Fruit fly (Drosophila melanogaster): ENCODE results near the gene PH4alphaMP.

The PH4alphaMP gene

dm6 chr3R:30501174-30501573 is 5.2 kb upstream of the PH4alphaMP start (continued):
- no peak for TF ChIP-seq CG3407 (GFP tag; optimal IDR thresholded peaks at IDR 0.05)
- TF ChIP-seq mld (GFP tag; IDR thresholded peaks at IDR 0.05; ENCODE audit: partially characterized antibody), result no peak
- no peak for TF ChIP-seq CG1603 (tag; optimal IDR thresholded peaks at IDR 0.05)
- peak in 1 of 2 experiments; percentile 49 for TF ChIP-seq bsh (GFP tag; optimal IDR thresholded peaks at IDR 0.05)
- no peak for TF ChIP-seq Hr3 (GFP tag; optimal IDR thresholded peaks at IDR 0.05)
- no peak for TF ChIP-seq Adf1 (GFP tag; IDR thresholded peaks at IDR 0.05)
- TF ChIP-seq slp2 (GFP tag; optimal IDR thresholded peaks at IDR 0.05), result no peak
- TF ChIP-seq ind (GFP tag; optimal IDR thresholded peaks at IDR 0.05), result peak; percentile 3
- peak; percentile 49 for TF ChIP-seq CG2120 (GFP tag; optimal IDR thresholded peaks at IDR 0.05)
- TF ChIP-seq Hsf (GFP tag; optimal IDR thresholded peaks at IDR 0.05), result peak; percentile 47
- no peak for TF ChIP-seq abd-A (tag; optimal IDR thresholded peaks at IDR 0.05)
- peak; percentile 54 for TF ChIP-seq Sox102F (GFP tag; optimal IDR thresholded peaks at IDR 0.05)
- 0 out of 3 replicates have a peak, but pooled peaks have one; percentile 49 for TF ChIP-seq CG11695 (GFP tag; IDR thresholded peaks at IDR 0.05)
- TF ChIP-seq Drgx (GFP tag; IDR thresholded peaks at IDR 0.05), result no peak; the same call in 1 of the 2 replicates
- no peak for TF ChIP-seq gcm2 (GFP tag; optimal IDR thresholded peaks at IDR 0.05)
- no peak for TF ChIP-seq CG4360 (GFP tag; IDR thresholded peaks at IDR 0.05)
- TF ChIP-seq CG8765 (GFP tag; IDR thresholded peaks at IDR 0.05), result peak; percentile 38; the same call in 1 of the 2 replicates
- no peak for TF ChIP-seq CG32767 (GFP tag; IDR thresholded peaks at IDR 0.05)
- TF ChIP-seq CG33557 (GFP tag; optimal IDR thresholded peaks at IDR 0.05), result no peak
- TF ChIP-seq jumu (GFP tag; optimal IDR thresholded peaks at IDR 0.05), result peak; percentile 11
- peak; percentile 36; the same call in 1 of the 3 replicates for TF ChIP-seq tgo (GFP tag; IDR thresholded peaks at IDR 0.05)
- peak; percentile 45 for TF ChIP-seq CG9727 (GFP tag; optimal IDR thresholded peaks at IDR 0.05)
- no peak for TF ChIP-seq onecut (GFP tag; IDR thresholded peaks at IDR 0.05)
- TF ChIP-seq so (GFP tag; IDR thresholded peaks at IDR 0.05), result no peak
- TF ChIP-seq chif (GFP tag; optimal IDR thresholded peaks at IDR 0.05), result peak in 1 of 2 experiments; percentile 41
- TF ChIP-seq ci (GFP tag; IDR thresholded peaks at IDR 0.05), result 0 out of 3 replicates have a peak, but pooled peaks have one; percentile 52
- peak; percentile 15 for TF ChIP-seq CG9609 (GFP tag; optimal IDR thresholded peaks at IDR 0.05)
- TF ChIP-seq CG15073 (GFP tag; optimal IDR thresholded peaks at IDR 0.05), result no peak
- 0 out of 2 replicates have a peak, but pooled peaks have one; percentile 26 for TF ChIP-seq CG11696 (GFP tag; IDR thresholded peaks at IDR 0.05)
- TF ChIP-seq NFAT (GFP tag; IDR thresholded peaks at IDR 0.05), result 0 out of 2 replicates have a peak, but pooled peaks have one; percentile 4
- TF ChIP-seq Hmr (GFP tag; optimal IDR thresholded peaks at IDR 0.05), result peak; percentile 8
- TF ChIP-seq vnd (GFP tag; IDR thresholded peaks at IDR 0.05; ENCODE audit: partially characterized antibody), result no peak
- TF ChIP-seq ttk (GFP tag; IDR thresholded peaks at IDR 0.05), result peak; percentile 32; the same call in 1 of the 2 replicates
- no peak for TF ChIP-seq CG9437 (GFP tag; optimal IDR thresholded peaks at IDR 0.05)
- no peak for TF ChIP-seq CG6654 (GFP tag; optimal IDR thresholded peaks at IDR 0.05)
- no peak for TF ChIP-seq CG6272 (GFP tag; IDR thresholded peaks at IDR 0.05)
- no peak for TF ChIP-seq her (GFP tag; optimal IDR thresholded peaks at IDR 0.05)
- no peak for TF ChIP-seq NfI (GFP tag; optimal IDR thresholded peaks at IDR 0.05)
- peak; percentile 39 for TF ChIP-seq Xbp1 (GFP tag; optimal IDR thresholded peaks at IDR 0.05)
- TF ChIP-seq CG7271 (tag; optimal IDR thresholded peaks at IDR 0.05), result peak; percentile 31
- TF ChIP-seq CG16779 (GFP tag; IDR thresholded peaks at IDR 0.05), result no peak
- TF ChIP-seq CG1792 (GFP tag; optimal IDR thresholded peaks at IDR 0.05), result no peak
- no peak for TF ChIP-seq CG10654 (GFP tag; optimal IDR thresholded peaks at IDR 0.05)
- TF ChIP-seq CG12769 (tag; optimal IDR thresholded peaks at IDR 0.05), result peak; percentile 11
- TF ChIP-seq tin (GFP tag; optimal IDR thresholded peaks at IDR 0.05), result no peak
- no peak for TF ChIP-seq CG15011 (GFP tag; optimal IDR thresholded peaks at IDR 0.05)
- no peak for TF ChIP-seq CG6854 (GFP tag; optimal IDR thresholded peaks at IDR 0.05)
- TF ChIP-seq al (GFP tag; IDR thresholded peaks at IDR 0.05), result no peak
- peak; percentile 38; the same call in 1 of the 2 replicates for TF ChIP-seq CG6689 (GFP tag; IDR thresholded peaks at IDR 0.05)
- no peak for TF ChIP-seq Hr51 (GFP tag; optimal IDR thresholded peaks at IDR 0.05)
- TF ChIP-seq bab2 (GFP tag; optimal IDR thresholded peaks at IDR 0.05), result peak; percentile 39
